Worm (Caenorhabditis elegans): ENCODE measurements around the gene par-5.
A peak's percentile ranks its signal among the peaks of the same experiment; 100 is the strongest.

The par-5 gene

DNA sequence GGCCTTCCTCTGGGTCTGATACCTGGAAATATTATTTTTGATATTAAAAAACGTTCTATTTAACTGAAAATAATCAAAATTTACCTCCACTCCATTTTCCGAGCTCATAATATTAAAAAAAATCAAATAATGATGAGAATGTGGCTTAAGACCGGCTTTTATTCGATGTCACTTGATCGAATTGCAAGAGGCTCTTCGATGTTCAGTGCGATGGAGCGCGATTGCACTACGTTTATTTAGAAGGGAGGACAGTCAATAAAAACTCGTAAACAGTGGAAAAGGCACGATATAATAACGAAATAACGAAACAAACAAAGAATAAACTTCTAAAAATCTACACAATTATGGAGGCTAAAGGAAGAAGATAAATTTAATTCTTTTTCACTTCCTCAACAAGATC is 33.1 kb upstream of the par-5 start, which contains the start of gene tag-30 (continued):
- TF ChIP-seq ztf-3 (GFP tag; optimal IDR thresholded peaks at IDR 0.05) (no peak), die-1 (tag; optimal IDR thresholded peaks at IDR 0.05) (no peak), sptf-2 (GFP tag; optimal IDR thresholded peaks at IDR 0.05) (no peak), ama-1 (optimal IDR thresholded peaks at IDR 0.05) (no peak), ama-1 (GFP tag; optimal IDR thresholded peaks at IDR 0.05) (peak in 1 of 2 experiments; percentile 58), F33H1.4 (GFP tag; IDR thresholded peaks at IDR 0.05) (no peak), pbrm-1 (GFP tag; IDR thresholded peaks at IDR 0.05) (0 out of 2 replicates have a peak, but pooled peaks have one; percentile 6), hmg-1.2 (GFP tag; IDR thresholded peaks at IDR 0.05) (peak; percentile 25; the same call in 1 of the 2 replicates), F55B11.4 (tag; optimal IDR thresholded peaks at IDR 0.05; ENCODE audit: borderline replicate concordance, insufficient read depth) (no peak), F23B12.7 (tag; optimal IDR thresholded peaks at IDR 0.05; ENCODE audit: insufficient read depth) (peak; percentile 49), tbp1 (GFP tag; optimal IDR thresholded peaks at IDR 0.05) (peak; percentile 16), C17E4.6 (GFP tag; IDR thresholded peaks at IDR 0.05) (no peak), nhr-80 (tag; optimal IDR thresholded peaks at IDR 0.05) (peak; percentile 37), mcd-1 (GFP tag; IDR thresholded peaks at IDR 0.05) (peak; percentile 88)

ce11 chrIV:11851882-11852281 is 30.2 kb upstream of the par-5 start, which contains the start of gene F38H4.5:
TSS of gene F38H4.5 (plus strand) at chrIV:11852182.
- TF ChIP-seq rpc-1 (optimal IDR thresholded peaks at IDR 0.05) (no peak), rpc-1 (tag; optimal IDR thresholded peaks at IDR 0.05) (no peak), ztf-26 (tag; optimal IDR thresholded peaks at IDR 0.05) (no peak), lir-1 (GFP tag; conservative IDR thresholded peaks at IDR 0.05) (no peak), ztf-18 (tag; optimal IDR thresholded peaks at IDR 0.05) (no peak), madf-8 (GFP tag; conservative IDR thresholded peaks at IDR 0.05) (no peak), nfya-2 (GFP tag; IDR thresholded peaks at IDR 0.05) (no peak), nhr-27 (tag; optimal IDR thresholded peaks at IDR 0.05) (no peak), nhr-80 (tag; optimal IDR thresholded peaks at IDR 0.05) (no peak), Y56A3A.18 (GFP tag; IDR thresholded peaks at IDR 0.05) (no peak), ekl-4 (GFP tag; IDR thresholded peaks at IDR 0.05) (no peak), aptf-2 (GFP tag; conservative IDR thresholded peaks at IDR 0.05) (no peak), gei-17 (GFP tag; optimal IDR thresholded peaks at IDR 0.05) (no peak), atf-7 (tag; optimal IDR thresholded peaks at IDR 0.05) (no peak), ama-1 (optimal IDR thresholded peaks at IDR 0.05) (no peak), ama-1 (GFP tag; optimal IDR thresholded peaks at IDR 0.05) (no peak), die-1 (tag; optimal IDR thresholded peaks at IDR 0.05) (no peak), ceh-79 (tag; optimal IDR thresholded peaks at IDR 0.05) (no peak), egl-44 (GFP tag; IDR thresholded peaks at IDR 0.05) (no peak), snpc-3.4 (tag; optimal IDR thresholded peaks at IDR 0.05) (no peak)

DNA sequence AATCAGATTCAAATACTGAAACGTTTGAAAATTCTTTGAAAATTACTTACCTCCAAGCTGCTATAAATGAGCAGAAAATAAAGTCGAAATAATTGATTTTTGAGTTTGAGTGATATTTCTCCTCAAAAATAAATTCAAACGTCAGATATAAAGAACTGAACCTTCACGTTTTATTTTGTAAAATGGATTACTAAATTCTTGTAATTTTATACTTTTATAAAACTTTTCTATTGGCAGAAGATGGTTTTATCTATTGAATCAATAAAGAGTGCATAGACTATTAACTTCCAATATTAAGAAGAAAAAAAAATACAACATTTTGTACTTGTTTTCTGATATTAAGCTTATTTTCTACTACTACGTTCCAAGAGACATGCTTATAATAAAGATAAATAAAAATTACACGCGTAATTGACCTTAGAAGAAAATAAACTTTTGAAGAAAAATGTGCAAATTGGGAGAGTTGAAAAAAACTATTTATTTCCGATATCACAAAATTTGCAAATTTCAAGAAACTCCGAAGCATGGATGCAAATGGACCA is 26.1 kb upstream of the par-5 start, which contains the start of the genes F38H4.6 and F38H4.4:
Gene F38H4.6, minus strand, starts transcription at position 101 of the 542 bp plus-strand sequence.
Gene F38H4.4, plus strand, starts transcription at position 492 of the 542 bp plus-strand sequence.
- no peak for TF ChIP-seq hmg-20 (GFP tag; IDR thresholded peaks at IDR 0.05)
- no peak for TF ChIP-seq B0336.3 (GFP tag; IDR thresholded peaks at IDR 0.05)
- no peak for TF ChIP-seq B0019.2 (GFP tag; conservative IDR thresholded peaks at IDR 0.05)
- no peak for TF ChIP-seq madf-8 (GFP tag; conservative IDR thresholded peaks at IDR 0.05)
- no peak for TF ChIP-seq ZK185.1 (tag; optimal IDR thresholded peaks at IDR 0.05; ENCODE audit: poor library complexity, severe bottlenecking)
- no peak for TF ChIP-seq ztf-22 (GFP tag; optimal IDR thresholded peaks at IDR 0.05)
- TF ChIP-seq nhr-27 (tag; optimal IDR thresholded peaks at IDR 0.05) = no peak
- TF ChIP-seq hlh-26 (GFP tag; conservative IDR thresholded peaks at IDR 0.05) = no peak
- no peak for TF ChIP-seq ztf-18 (tag; optimal IDR thresholded peaks at IDR 0.05)
- TF ChIP-seq aptf-3 (GFP tag; IDR thresholded peaks at IDR 0.05) = no peak
- TF ChIP-seq egl-44 (GFP tag; IDR thresholded peaks at IDR 0.05) = no peak
- TF ChIP-seq dpff-1 (tag; optimal IDR thresholded peaks at IDR 0.05) = no peak
- no peak for TF ChIP-seq tbx-9 (tag; optimal IDR thresholded peaks at IDR 0.05; ENCODE audit: borderline replicate concordance)
- TF ChIP-seq F49E8.2 (tag; optimal IDR thresholded peaks at IDR 0.05; ENCODE audit: insufficient read depth) = no peak

Measured in whole organism, young adult.